Fruit fly (Drosophila melanogaster) whole organism, wandering third instar larva: Measurements from ENCODE around the gene hemo.

Source experiments
- HLH106 ChIP-seq: fragments of 200-800 bp; optimal IDR thresholded peaks from 3 replicates; lab custom pipeline; 2019; ENCODE audit warnings: missing biosample characterization, mild to moderate bottlenecking, missing genetic modification characterization, moderate library complexity
- Mio ChIP-seq: sonication (Bioruptor generic); optimal IDR thresholded peaks from 2 replicates; lab custom pipeline; 2016; ENCODE audit warnings: missing biosample characterization, missing genetic modification characterization
- Rel ChIP-seq, 2 experiments: fragments of 200-800 bp; sonication (Bioruptor generic) in 1 of 2; optimal IDR thresholded peaks; 2 replicates in 1 of 2; 3 replicates in 1 of 2; lab custom pipeline; 2016 to 2019; ENCODE audit warnings: mild to moderate bottlenecking in 2 of 2, missing biosample characterization in 2 of 2, missing genetic modification characterization in 2 of 2, moderate library complexity in 1 of 2
- Vsx2 ChIP-seq: fragments of 200-300, 225-300 bp; sonication (Bioruptor generic); optimal IDR thresholded peaks from 2 replicates; lab custom pipeline; 2018; ENCODE audit warnings: missing biosample characterization, missing genetic modification characterization; ENCODE audit not compliant: partially characterized antibody
- br ChIP-seq: fragments of 200-800 bp; sonication (Bioruptor generic); optimal IDR thresholded peaks from 2 replicates; lab custom pipeline; 2016; ENCODE audit warnings: missing biosample characterization, missing genetic modification characterization
- dmrt93B ChIP-seq: fragments of 200-800 bp; sonication (Bioruptor generic); optimal IDR thresholded peaks from 2 replicates; lab custom pipeline; 2018; ENCODE audit warnings: missing biosample characterization, mild to moderate bottlenecking, missing genetic modification characterization
- fru ChIP-seq: fragments of 200-800 bp; sonication (Bioruptor generic); optimal IDR thresholded peaks from 3 replicates; lab custom pipeline; 2016; ENCODE audit warnings: missing biosample characterization, mild to moderate bottlenecking, missing genetic modification characterization
- h ChIP-seq: fragments of 200-800 bp; sonication (Bioruptor generic); optimal IDR thresholded peaks from 3 replicates; lab custom pipeline; 2016; ENCODE audit warnings: missing biosample characterization, mild to moderate bottlenecking, missing genetic modification characterization
- jim ChIP-seq: fragments of 175-275, 200-325 bp; sonication (Bioruptor generic); optimal IDR thresholded peaks from 2 replicates; lab custom pipeline; 2016; ENCODE audit warnings: missing biosample characterization, mild to moderate bottlenecking, missing genetic modification characterization
- pan ChIP-seq: fragments of >200 bp; optimal IDR thresholded peaks from 2 replicates; lab custom pipeline; 2017
- psq ChIP-seq: fragments of 200-800 bp; sonication (Bioruptor generic); optimal IDR thresholded peaks from 3 replicates; lab custom pipeline; 2017; ENCODE audit warnings: missing biosample characterization, mild to moderate bottlenecking, missing genetic modification characterization, moderate library complexity
- sage ChIP-seq: fragments of 200-800 bp; sonication (Bioruptor generic); optimal IDR thresholded peaks from 2 replicates; lab custom pipeline; 2016; ENCODE audit warnings: missing biosample characterization, mild to moderate bottlenecking, missing genetic modification characterization

dm6 chr3R:18580979-18581378 lies 16.0 kb upstream of the hemo start:
- TF ChIP-seq Mio (no peak), psq (GFP tag; lab: Kevin White, UChicago) (no peak), HLH106 (no peak), pan (lab: Kevin White, UChicago) (no peak), fru (no peak), jim (GFP tag; lab: Kevin White, UChicago) (no peak), dmrt93B (GFP tag; lab: Kevin White, UChicago) (no peak), br (no peak), Rel (GFP tag; optimal IDR thresholded peaks at IDR 0.05; lab: Kevin White, UChicago) (no peak), Rel (tag; optimal IDR thresholded peaks at IDR 0.05; lab: Kevin White, UChicago) (peak; percentile 29), sage (GFP tag; lab: Kevin White, UChicago) (no peak), h (no peak), Vsx2 (GFP tag; lab: Kevin White, UChicago) (no peak)
